Worm (Caenorhabditis elegans) whole organism, late embryonic: Measurements from ENCODE around the gene F25H9.2.

Experiments used
- C08G9.2 ChIP-seq: sonication (generic microtip); optimal IDR thresholded peaks from 2 replicates; lab custom pipeline; 2016; ENCODE audit warnings: mild to moderate bottlenecking, missing genetic modification characterization, moderate library complexity, missing compliant biosample characterization
- K09A11.1 ChIP-seq: sonication (generic microtip); optimal IDR thresholded peaks from 2 replicates; lab custom pipeline; 2017; ENCODE audit warnings: antibody characterized with exemption, mild to moderate bottlenecking, missing genetic modification characterization, missing compliant biosample characterization; ENCODE audit not compliant: insufficient read depth
- Y22D7AL.16 ChIP-seq: sonication (generic microtip); optimal IDR thresholded peaks from 2 replicates; lab custom pipeline; 2016; ENCODE audit warnings: missing genetic modification characterization, missing compliant biosample characterization
- ahr-1 ChIP-seq: sonication (generic microtip); optimal IDR thresholded peaks from 2 replicates; lab custom pipeline; 2016; ENCODE audit warnings: missing genetic modification characterization, missing compliant biosample characterization
- ceh-18 ChIP-seq: sonication (generic microtip); optimal IDR thresholded peaks from 2 replicates; lab custom pipeline; 2016; ENCODE audit warnings: missing genetic modification characterization, missing compliant biosample characterization
- ceh-19 ChIP-seq: fragments of 200-800 bp; sonication (Bioruptor generic); optimal IDR thresholded peaks from 2 replicates; lab custom pipeline; 2018; ENCODE audit warnings: mild to moderate bottlenecking, missing genetic modification characterization, missing compliant biosample characterization
- ceh-24 ChIP-seq: sonication (generic microtip); optimal IDR thresholded peaks from 2 replicates; lab custom pipeline; 2016; ENCODE audit warnings: mild to moderate bottlenecking, missing genetic modification characterization, missing compliant biosample characterization
- ceh-30 ChIP-seq: fragments of 150-350 bp; optimal IDR thresholded peaks from 2 replicates; lab custom pipeline; 2014; ENCODE audit warnings: missing biosample characterization, missing genetic modification characterization
- ceh-9 ChIP-seq: sonication (generic microtip); optimal IDR thresholded peaks from 2 replicates; lab custom pipeline; 2016; ENCODE audit warnings: mild to moderate bottlenecking, missing genetic modification characterization, inconsistent platforms, missing compliant biosample characterization
- dve-1 ChIP-seq: sonication (generic microtip); optimal IDR thresholded peaks from 2 replicates; lab custom pipeline; 2017; ENCODE audit warnings: antibody characterized with exemption, mild to moderate bottlenecking, missing genetic modification characterization, missing compliant biosample characterization
- elt-2 ChIP-seq: sonication (generic microtip); optimal IDR thresholded peaks from 2 replicates; lab custom pipeline; 2016; ENCODE audit warnings: missing genetic modification reagents, missing genetic modification characterization, missing compliant biosample characterization
- fkh-6 ChIP-seq: sonication (generic microtip); optimal IDR thresholded peaks from 2 replicates; lab custom pipeline; 2016; ENCODE audit warnings: missing genetic modification characterization, missing compliant biosample characterization
- gmeb-2 ChIP-seq: sonication (generic microtip); optimal IDR thresholded peaks from 2 replicates; lab custom pipeline; 2016; ENCODE audit warnings: missing genetic modification characterization, inconsistent platforms, missing compliant biosample characterization
- hlh-13 ChIP-seq: fragments of 200-800 bp; sonication (Bioruptor generic); optimal IDR thresholded peaks from 2 replicates; lab custom pipeline; 2018; ENCODE audit warnings: mild to moderate bottlenecking, missing genetic modification characterization, missing compliant biosample characterization
- hlh-30 ChIP-seq: sonication (generic microtip); optimal IDR thresholded peaks from 2 replicates; lab custom pipeline; 2017; ENCODE audit warnings: antibody characterized with exemption, missing genetic modification characterization, missing compliant biosample characterization; ENCODE audit not compliant: insufficient read depth
- hlh-6 ChIP-seq: sonication (generic microtip); optimal IDR thresholded peaks from 2 replicates; lab custom pipeline; 2016; ENCODE audit warnings: missing genotype, missing genetic modification characterization, missing compliant biosample characterization
- hlh-8 ChIP-seq: sonication (generic microtip); optimal IDR thresholded peaks from 2 replicates; lab custom pipeline; 2016; ENCODE audit warnings: missing genotype, missing genetic modification characterization, missing compliant biosample characterization
- lim-6 ChIP-seq: sonication (generic microtip); optimal IDR thresholded peaks from 2 replicates; lab custom pipeline; 2016; ENCODE audit warnings: missing genetic modification characterization, missing compliant biosample characterization
- madf-2 ChIP-seq: sonication (generic microtip); optimal IDR thresholded peaks from 2 replicates; lab custom pipeline; 2017; ENCODE audit warnings: missing genetic modification characterization, missing compliant biosample characterization
- nfya-1 ChIP-seq: sonication (generic microtip); optimal IDR thresholded peaks from 2 replicates; lab custom pipeline; 2017; ENCODE audit warnings: missing genetic modification characterization, mild to moderate bottlenecking, missing compliant biosample characterization, antibody characterized with exemption, moderate library complexity
- nhr-11 ChIP-seq: fragments of 150-350 bp; optimal IDR thresholded peaks from 2 replicates; lab custom pipeline; 2014; ENCODE audit warnings: missing biosample characterization, missing genetic modification characterization
- odd-2 ChIP-seq: sonication (generic microtip); optimal IDR thresholded peaks from 2 replicates; lab custom pipeline; 2017; ENCODE audit warnings: antibody characterized with exemption, mild to moderate bottlenecking, missing genetic modification characterization, missing compliant biosample characterization
- pax-1 ChIP-seq: fragments of 150-350 bp; optimal IDR thresholded peaks from 2 replicates; lab custom pipeline; 2014; ENCODE audit warnings: missing biosample characterization, missing genetic modification characterization
- pha-4 ChIP-seq: fragments of 150-350 bp; optimal IDR thresholded peaks from 2 replicates; lab custom pipeline; 2018; ENCODE audit warnings: missing biosample characterization, missing genetic modification reagents, missing genetic modification characterization
- pros-1 ChIP-seq: fragments of 150-350 bp; optimal IDR thresholded peaks from 2 replicates; lab custom pipeline; 2014; ENCODE audit warnings: missing biosample characterization, missing genetic modification reagents, missing genetic modification characterization
- ref-2 ChIP-seq: sonication (generic microtip); optimal IDR thresholded peaks from 2 replicates; lab custom pipeline; 2016; ENCODE audit warnings: missing genetic modification characterization, missing compliant biosample characterization
- rnt-1 ChIP-seq: sonication (generic microtip); optimal IDR thresholded peaks from 2 replicates; lab custom pipeline; 2016; ENCODE audit warnings: missing genetic modification characterization, missing compliant biosample characterization
- sdc-2 ChIP-seq: sonication (generic microtip); optimal IDR thresholded peaks from 2 replicates; lab custom pipeline; 2016; ENCODE audit warnings: missing genotype, missing genetic modification characterization, missing compliant biosample characterization
- sox-2 ChIP-seq: fragments of 200-800 bp; sonication (Bioruptor generic); IDR thresholded peaks from 2 replicates; pipeline ENCODE4 v1.3.6; 2022; ENCODE audit warnings: missing genetic modification reagents, missing genetic modification characterization, missing compliant biosample characterization
- sox-4 ChIP-seq: sonication (generic microtip); optimal IDR thresholded peaks from 2 replicates; lab custom pipeline; 2017; ENCODE audit warnings: mild to moderate bottlenecking, missing genetic modification characterization, inconsistent platforms, missing compliant biosample characterization
- tbx-2 ChIP-seq: sonication (generic microtip); optimal IDR thresholded peaks from 2 replicates; lab custom pipeline; 2016; ENCODE audit warnings: missing genetic modification characterization, missing compliant biosample characterization
- tbx-7 ChIP-seq: sonication (generic microtip); optimal IDR thresholded peaks from 2 replicates; lab custom pipeline; 2016; ENCODE audit warnings: missing genotype, missing genetic modification characterization, missing compliant biosample characterization
- ttx-3 ChIP-seq: sonication (generic microtip); optimal IDR thresholded peaks from 2 replicates; lab custom pipeline; 2016; ENCODE audit warnings: missing genetic modification reagents, missing genetic modification characterization, missing compliant biosample characterization
- unc-55 ChIP-seq: sonication (generic microtip); optimal IDR thresholded peaks from 2 replicates; lab custom pipeline; 2017; ENCODE audit warnings: missing biosample characterization, missing genetic modification reagents, missing genetic modification characterization
- ztf-16 ChIP-seq: sonication (generic microtip); optimal IDR thresholded peaks from 2 replicates; lab custom pipeline; 2017; ENCODE audit warnings: missing genetic modification characterization, missing compliant biosample characterization

F25H9.2 gene

ce11 chrV:13423045-13423444 lies 34.8 kb upstream of the F25H9.2 start, which contains the start of gene srv-9:
Gene srv-9 (minus strand): TSS chrV:13423145.
- no peak for TF ChIP-seq hlh-8 (tag; lab: Kevin White, UChicago)
- no peak for TF ChIP-seq ahr-1 (tag; lab: Kevin White, UChicago)
- no peak for TF ChIP-seq ztf-16 (tag; lab: Kevin White, UChicago)
- TF ChIP-seq lim-6 = no peak
- no peak for TF ChIP-seq elt-2 (tag; lab: Kevin White, UChicago)
- no peak for TF ChIP-seq ceh-18 (tag; lab: Kevin White, UChicago)
- TF ChIP-seq, all 69 proteins: peak for 0

- TF ChIP-seq Y22D7AL.16 (tag; lab: Kevin White, UChicago) (no peak), pha-4 (no peak), pax-1 (no peak), tbx-7 (tag; lab: Kevin White, UChicago) (no peak), sdc-2 (tag; lab: Kevin White, UChicago) (no peak), tbx-2 (tag; lab: Kevin White, UChicago) (no peak), ceh-24 (tag; lab: Kevin White, UChicago) (no peak), hlh-8 (tag; lab: Kevin White, UChicago) (no peak), hlh-30 (no peak), nhr-11 (tag; lab: Kevin White, UChicago) (no peak), dve-1 (tag; lab: Kevin White, UChicago) (no peak), rnt-1 (no peak), hlh-13 (GFP tag; lab: Kevin White, UChicago) (no peak), fkh-6 (no peak), ahr-1 (tag; lab: Kevin White, UChicago) (no peak)
Observed at ce11 chrV:13423608-13424007, 34.3 kb upstream of the F25H9.2 start, which contains the start of gene srv-10. Gene srv-10 (plus strand): TSS chrV:13423908.

ce11 chrV:13426764-13427163 lies 31.1 kb upstream of the F25H9.2 start, which contains the start of gene srd-18:
Gene srd-18 (minus strand): TSS chrV:13426864.
- TF ChIP-seq ttx-3 (tag; lab: Kevin White, UChicago) (no peak), madf-2 (no peak), K09A11.1 (tag; lab: Kevin White, UChicago) (no peak), ahr-1 (tag; lab: Kevin White, UChicago) (no peak), hlh-6 (tag; lab: Kevin White, UChicago) (no peak), gmeb-2 (tag; lab: Kevin White, UChicago) (no peak), ceh-19 (GFP tag; lab: Kevin White, UChicago) (no peak), nfya-1 (no peak), sox-2 (GFP tag; lab: Robert Waterston, UW) (no peak), ceh-9 (tag; lab: Kevin White, UChicago) (no peak), sox-4 (tag; lab: Kevin White, UChicago) (no peak), ztf-16 (tag; lab: Kevin White, UChicago) (no peak), hlh-30 (no peak), nhr-11 (tag; lab: Kevin White, UChicago) (no peak), odd-2 (tag; lab: Kevin White, UChicago) (no peak), unc-55 (GFP tag; lab: Kevin White, UChicago) (no peak), C08G9.2 (no peak), hlh-8 (tag; lab: Kevin White, UChicago) (no peak), ceh-30 (no peak), pros-1 (tag; lab: Kevin White, UChicago) (no peak)

ce11 chrV:13427378-13427777 lies 30.5 kb upstream of the F25H9.2 start:
- TF ChIP-seq ref-2 (tag; lab: Kevin White, UChicago) = no peak
- TF ChIP-seq hlh-30 = no peak

ce11 chrV:13428660-13429059 lies 29.2 kb upstream of the F25H9.2 start, which contains the start of gene srd-19:
Gene srd-19 (minus strand): TSS chrV:13428760.
- TF ChIP-seq ceh-24 (tag; lab: Kevin White, UChicago) (no peak), nfya-1 (no peak)
